Worm (Caenorhabditis elegans) whole organism, L2 larva: ENCODE measurements around the gene ugt-3.

ENCODE experiments used
- F13H6.1 ChIP-seq: sonication (generic microtip); optimal IDR thresholded peaks from 2 replicates; lab custom pipeline; 2016; ENCODE audit warnings: missing genetic modification characterization, missing compliant biosample characterization
- R02D3.7 ChIP-seq: fragments of 150-350 bp; optimal IDR thresholded peaks from 2 replicates; lab custom pipeline; 2014; ENCODE audit warnings: missing biosample characterization, missing genetic modification characterization
- Y55F3AM.14 ChIP-seq: fragments of 200-800 bp; sonication (Bioruptor generic); optimal IDR thresholded peaks from 2 replicates; lab custom pipeline; 2018; ENCODE audit warnings: mild to moderate bottlenecking, missing genetic modification characterization, missing compliant biosample characterization
- ama-1 ChIP-seq: fragments of 150-350 bp; optimal IDR thresholded peaks from 2 replicates; lab custom pipeline; 2018; ENCODE audit warnings: inconsistent platforms
- blmp-1 ChIP-seq: sonication (generic microtip); optimal IDR thresholded peaks from 2 replicates; lab custom pipeline; 2017; ENCODE audit warnings: missing genetic modification characterization, mild to moderate bottlenecking, missing compliant biosample characterization, antibody characterized with exemption, moderate library complexity; ENCODE audit not compliant: insufficient read depth
- crh-2 ChIP-seq: sonication (generic microtip); optimal IDR thresholded peaks from 2 replicates; lab custom pipeline; 2017; ENCODE audit warnings: missing biosample characterization, missing genetic modification characterization
- dmd-4 ChIP-seq: sonication (generic microtip); optimal IDR thresholded peaks from 2 replicates; lab custom pipeline; 2017; ENCODE audit warnings: missing biosample characterization, missing genetic modification characterization
- egl-27 ChIP-seq: sonication (generic microtip); optimal IDR thresholded peaks from 3 replicates; lab custom pipeline; 2017; ENCODE audit warnings: missing biosample characterization, missing genetic modification reagents, missing genetic modification characterization
- elt-3 ChIP-seq: sonication (generic microtip); optimal IDR thresholded peaks from 2 replicates; lab custom pipeline; 2017; ENCODE audit warnings: missing biosample characterization, missing genetic modification characterization
- fos-1 ChIP-seq: fragments of 150-350 bp; optimal IDR thresholded peaks from 2 replicates; lab custom pipeline; 2014; ENCODE audit warnings: missing biosample characterization, missing genetic modification characterization
- gmeb-1 ChIP-seq: fragments of 150-350 bp; optimal IDR thresholded peaks from 2 replicates; lab custom pipeline; 2014; ENCODE audit warnings: missing biosample characterization, missing genetic modification characterization
- lin-11 ChIP-seq: fragments of 150-350 bp; sonication (generic microtip); optimal IDR thresholded peaks from 2 replicates; lab custom pipeline; 2014; ENCODE audit warnings: missing biosample characterization, missing genetic modification characterization, inconsistent platforms, mixed read lengths
- lsy-2 ChIP-seq, 2 experiments: fragments of 150-350 bp in 1 of 2; sonication (generic microtip) in 1 of 2; optimal IDR thresholded peaks; 2 replicates each; lab custom pipeline; 2014 to 2017; ENCODE audit warnings: missing biosample characterization in 2 of 2, missing genetic modification characterization in 2 of 2
- mab-5 ChIP-seq: fragments of 150-350 bp; optimal IDR thresholded peaks from 2 replicates; lab custom pipeline; 2014; ENCODE audit warnings: missing biosample characterization, missing genetic modification characterization
- mbf-1 ChIP-seq: sonication (generic microtip); optimal IDR thresholded peaks from 2 replicates; lab custom pipeline; 2017; ENCODE audit warnings: missing biosample characterization, missing genetic modification characterization
- nhr-10 ChIP-seq: sonication (generic microtip); optimal IDR thresholded peaks from 2 replicates; lab custom pipeline; 2017; ENCODE audit warnings: missing biosample characterization, missing genetic modification characterization
- nhr-12 ChIP-seq: fragments of 150-350 bp; optimal IDR thresholded peaks from 2 replicates; lab custom pipeline; 2014; ENCODE audit warnings: missing biosample characterization, missing genetic modification characterization
- nhr-23 ChIP-seq: fragments of 150-350 bp; optimal IDR thresholded peaks from 2 replicates; lab custom pipeline; 2014; ENCODE audit warnings: missing biosample characterization, missing genetic modification reagents, missing genetic modification characterization
- nhr-237 ChIP-seq: fragments of 150-350 bp; optimal IDR thresholded peaks from 2 replicates; lab custom pipeline; 2014; ENCODE audit warnings: missing biosample characterization, missing genetic modification characterization
- nhr-25 ChIP-seq: fragments of 150-350 bp; sonication (generic microtip); optimal IDR thresholded peaks from 3 replicates; lab custom pipeline; 2014; ENCODE audit warnings: missing biosample characterization, missing genetic modification characterization
- nhr-6 ChIP-seq: fragments of 150-350 bp; optimal IDR thresholded peaks from 2 replicates; lab custom pipeline; 2014; ENCODE audit warnings: missing biosample characterization, missing genetic modification characterization
- nhr-77 ChIP-seq: fragments of 150-350 bp; optimal IDR thresholded peaks from 2 replicates; lab custom pipeline; 2014; ENCODE audit warnings: missing biosample characterization, missing genetic modification characterization
- peb-1 ChIP-seq: fragments of 150-350 bp; optimal IDR thresholded peaks from 2 replicates; lab custom pipeline; 2014; ENCODE audit warnings: missing biosample characterization, missing genetic modification characterization
- sem-4 ChIP-seq: fragments of 150-350 bp; optimal IDR thresholded peaks from 2 replicates; lab custom pipeline; 2014; ENCODE audit warnings: missing biosample characterization, missing genetic modification reagents, missing genetic modification characterization
- skn-1 ChIP-seq: sonication (generic microtip); optimal IDR thresholded peaks from 2 replicates; lab custom pipeline; 2017; ENCODE audit warnings: missing biosample characterization, missing genetic modification characterization
- sma-9 ChIP-seq, 2 experiments: fragments of 150-350 bp in 1 of 2; sonication (generic microtip) in 1 of 2; optimal IDR thresholded peaks; 2 replicates each; lab custom pipeline; 2014 to 2016; ENCODE audit warnings: missing genetic modification characterization in 2 of 2, mild to moderate bottlenecking in 1 of 2, missing biosample characterization in 1 of 2, missing compliant biosample characterization in 1 of 2, missing genetic modification reagents in 1 of 2, moderate library complexity in 1 of 2
- unc-39 ChIP-seq: fragments of 150-350 bp; optimal IDR thresholded peaks from 2 replicates; lab custom pipeline; 2014; ENCODE audit warnings: missing biosample characterization, missing genetic modification characterization
- unc-62 ChIP-seq: fragments of 150-350 bp; optimal IDR thresholded peaks from 2 replicates; lab custom pipeline; 2014; ENCODE audit warnings: missing biosample characterization, missing genetic modification reagents, missing genetic modification characterization
- ztf-11 ChIP-seq: sonication (generic microtip); optimal IDR thresholded peaks from 2 replicates; lab custom pipeline; 2017; ENCODE audit warnings: missing biosample characterization, missing genetic modification characterization
- ztf-4 ChIP-seq: fragments of 150-350 bp; optimal IDR thresholded peaks from 2 replicates; lab custom pipeline; 2014; ENCODE audit warnings: missing biosample characterization, missing genetic modification characterization

The ugt-3 gene

ce11 chrV:12800171-12800570 lies at the start of gene ugt-3:
Gene ugt-3, minus strand, starts transcription at chrV:12800271.
- TF ChIP-seq ama-1 (lab: Kevin White, UChicago) (no peak), mbf-1 (tag; lab: Kevin White, UChicago) (no peak), nhr-77 (no peak), dmd-4 (tag; lab: Kevin White, UChicago) (no peak), nhr-237 (tag; lab: Kevin White, UChicago) (no peak), lsy-2 (tag; optimal IDR thresholded peaks at IDR 0.05; lab: Kevin White, UChicago) (no peak), nhr-10 (tag; lab: Kevin White, UChicago) (no peak), ztf-11 (tag; lab: Kevin White, UChicago) (no peak), nhr-25 (no peak), nhr-23 (tag; lab: Kevin White, UChicago) (no peak), R02D3.7 (tag; lab: Kevin White, UChicago) (no peak), ztf-4 (no peak), egl-27 (tag; lab: Kevin White, UChicago) (no peak), sem-4 (tag; lab: Kevin White, UChicago) (no peak), skn-1 (no peak), nhr-6 (tag; lab: Kevin White, UChicago) (no peak), blmp-1 (no peak)

ce11 chrV:12849736-12850135 lies 49.7 kb upstream of the ugt-3 start, which contains the start of gene C44H9.5:
Gene C44H9.5, minus strand, starts transcription at chrV:12849864.
- peak; percentile 8 for TF ChIP-seq fos-1
- no peak for TF ChIP-seq nhr-25
- TF ChIP-seq ztf-4 = no peak
- no peak for TF ChIP-seq elt-3 (tag; lab: Kevin White, UChicago)
- no peak for TF ChIP-seq unc-62 (GFP tag; lab: Kevin White, UChicago)
- TF ChIP-seq sma-9 (GFP tag; optimal IDR thresholded peaks at IDR 0.05; lab: Kevin White, UChicago) = no peak
- no peak for TF ChIP-seq sma-9 (tag; optimal IDR thresholded peaks at IDR 0.05; lab: Kevin White, UChicago)

- TF ChIP-seq nhr-23 (tag; lab: Kevin White, UChicago) = no peak
- no peak for TF ChIP-seq nhr-25
- TF ChIP-seq fos-1 = peak; percentile 16
- TF ChIP-seq nhr-12 (tag; lab: Kevin White, UChicago) = no peak
Observed at ce11 chrV:12845247-12845646, 45.2 kb upstream of the ugt-3 start, which contains the start of gene C44H9.6. Gene C44H9.6, minus strand, starts transcription at chrV:12845347.

- TF ChIP-seq fos-1 = peak; percentile 65
- TF ChIP-seq elt-3 (tag; lab: Kevin White, UChicago) = no peak
Observed at ce11 chrV:12844748-12845147, 44.7 kb upstream of the ugt-3 start.

- TF ChIP-seq elt-3 (tag; lab: Kevin White, UChicago) (no peak), lin-11 (tag; lab: Kevin White, UChicago) (no peak), mab-5 (tag; lab: Kevin White, UChicago) (no peak), crh-2 (tag; lab: Kevin White, UChicago) (no peak), R02D3.7 (tag; lab: Kevin White, UChicago) (no peak), sem-4 (tag; lab: Kevin White, UChicago) (no peak), F13H6.1 (tag; lab: Kevin White, UChicago) (no peak), egl-27 (tag; lab: Kevin White, UChicago) (no peak), skn-1 (no peak)
Observed at ce11 chrV:12835388-12835787, 35.3 kb upstream of the ugt-3 start, which contains the start of gene C44H9.4. Gene C44H9.4, plus strand, starts transcription at chrV:12835688.

- TF ChIP-seq crh-2 (tag; lab: Kevin White, UChicago) (no peak), Y55F3AM.14 (GFP tag; lab: Kevin White, UChicago) (no peak), mbf-1 (tag; lab: Kevin White, UChicago) (no peak), blmp-1 (no peak), elt-3 (tag; lab: Kevin White, UChicago) (no peak), peb-1 (tag; lab: Kevin White, UChicago) (no peak), unc-39 (tag; lab: Kevin White, UChicago) (no peak), nhr-77 (no peak)
Observed at ce11 chrV:12827219-12827618, 27.1 kb upstream of the ugt-3 start, which contains the start of gene ugt-15. Gene ugt-15, plus strand, starts transcription at chrV:12827519.

ce11 chrV:12824777-12825176 lies 24.7 kb upstream of the ugt-3 start, which contains the start of gene ugt-16:
Gene ugt-16, plus strand, starts transcription at chrV:12825024.
- TF ChIP-seq fos-1 (peak; percentile 52), gmeb-1 (tag; lab: Kevin White, UChicago) (peak; percentile 5), sma-9 (GFP tag; optimal IDR thresholded peaks at IDR 0.05; lab: Kevin White, UChicago) (peak; percentile 15), sma-9 (tag; optimal IDR thresholded peaks at IDR 0.05; lab: Kevin White, UChicago) (no peak), sem-4 (tag; lab: Kevin White, UChicago) (no peak)
